Worm (Caenorhabditis elegans) whole organism, L2 larva: ENCODE measurements around the gene F54F2.14.

Source experiments
- F13H6.1 ChIP-seq: sonication (generic microtip); optimal IDR thresholded peaks from 2 replicates; lab custom pipeline; 2016; ENCODE audit warnings: missing genetic modification characterization, missing compliant biosample characterization
- aly-2 ChIP-seq: fragments of 150-350 bp; optimal IDR thresholded peaks from 2 replicates; lab custom pipeline; 2014; ENCODE audit warnings: missing biosample characterization, missing genetic modification characterization
- egl-27 ChIP-seq: sonication (generic microtip); optimal IDR thresholded peaks from 3 replicates; lab custom pipeline; 2017; ENCODE audit warnings: missing biosample characterization, missing genetic modification reagents, missing genetic modification characterization
- elt-1 ChIP-seq: fragments of 150-350 bp; optimal IDR thresholded peaks from 2 replicates; lab custom pipeline; 2014; ENCODE audit warnings: missing biosample characterization, missing genetic modification characterization
- elt-3 ChIP-seq: sonication (generic microtip); optimal IDR thresholded peaks from 2 replicates; lab custom pipeline; 2017; ENCODE audit warnings: missing biosample characterization, missing genetic modification characterization
- fos-1 ChIP-seq: fragments of 150-350 bp; optimal IDR thresholded peaks from 2 replicates; lab custom pipeline; 2014; ENCODE audit warnings: missing biosample characterization, missing genetic modification characterization
- lin-11 ChIP-seq: fragments of 150-350 bp; sonication (generic microtip); optimal IDR thresholded peaks from 2 replicates; lab custom pipeline; 2014; ENCODE audit warnings: missing biosample characterization, missing genetic modification characterization, inconsistent platforms, mixed read lengths
- lin-39 ChIP-seq: fragments of 150-350 bp; optimal IDR thresholded peaks from 2 replicates; lab custom pipeline; 2014; ENCODE audit warnings: missing biosample characterization, missing genetic modification reagents, missing genetic modification characterization
- unc-55 ChIP-seq: fragments of 150-350 bp; sonication (generic microtip); optimal IDR thresholded peaks from 3 replicates; lab custom pipeline; 2014; ENCODE audit warnings: missing biosample characterization, missing genetic modification reagents, missing genetic modification characterization

DNA sequence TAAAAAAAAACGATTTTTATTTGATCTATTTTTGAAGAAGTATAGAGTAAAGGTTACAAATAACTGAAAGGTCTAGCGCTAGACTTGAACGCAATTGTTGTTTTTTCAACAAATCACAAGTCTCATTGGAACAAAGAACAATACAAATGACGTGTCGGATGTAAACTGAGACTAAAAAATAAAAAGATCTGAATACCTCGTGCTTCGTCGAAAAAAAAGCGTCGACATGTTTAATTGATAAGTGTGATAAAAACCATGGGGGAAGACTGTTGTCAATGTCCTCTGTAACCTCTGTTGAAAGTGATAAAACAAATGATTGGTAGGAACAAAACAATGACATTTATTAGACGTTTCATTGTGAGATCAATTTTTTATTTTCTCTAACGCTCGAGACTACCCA is 8.6 kb upstream of the F54F2.14 start:
- TF ChIP-seq unc-55 (GFP tag; lab: Kevin White, UChicago) (no peak), elt-3 (tag; lab: Kevin White, UChicago) (no peak), aly-2 (no peak), elt-1 (tag; lab: Kevin White, UChicago) (no peak), fos-1 (tag; lab: Kevin White, UChicago) (peak; percentile 60), lin-11 (no peak), egl-27 (tag; lab: Kevin White, UChicago) (no peak), F13H6.1 (tag; lab: Kevin White, UChicago) (peak; percentile 10), lin-39 (tag; lab: Kevin White, UChicago) (no peak)
